Worm (Caenorhabditis elegans) whole organism, L4 larva: ENCODE measurements around the gene Y62E10A.3.

ENCODE experiments used
- D1046.2 ChIP-seq: fragments of 200-800 bp; sonication (Bioruptor generic); IDR thresholded peaks from 2 replicates; pipeline ENCODE4 v1.3.6; 2022; ENCODE audit warnings: missing genetic modification characterization, missing compliant biosample characterization
- F44E2.7 ChIP-seq: fragments of 200-800 bp; sonication (Bioruptor generic); IDR thresholded peaks from 2 replicates; pipeline ENCODE4 v2.1.2; 2022; ENCODE audit warnings: missing genetic modification characterization, missing compliant biosample characterization
- Y105C5A.15 ChIP-seq: fragments of 200-800 bp; sonication (Bioruptor generic); IDR thresholded peaks from 2 replicates; pipeline ENCODE4 v1.3.6; 2022; ENCODE audit warnings: missing genetic modification characterization, missing compliant biosample characterization
- ZK546.5 ChIP-seq, 2 experiments: sonication (generic microtip); optimal IDR thresholded peaks; 2 replicates each; lab custom pipeline; 2017; ENCODE audit warnings: missing biosample characterization in 2 of 2, missing genetic modification characterization in 2 of 2
- aha-1 ChIP-seq: fragments of 150-350 bp; peaks from one replicate; lab custom pipeline; 2014; ENCODE audit warnings: missing biosample characterization, missing genetic modification characterization
- attf-4 ChIP-seq: sonication (generic microtip); optimal IDR thresholded peaks from 3 replicates; lab custom pipeline; 2017; ENCODE audit warnings: missing biosample characterization, missing genetic modification characterization
- ceh-20 ChIP-seq: fragments of 200-800 bp; sonication (Bioruptor generic); IDR thresholded peaks from 2 replicates; pipeline ENCODE4 v1.3.6; 2022; ENCODE audit warnings: missing genetic modification reagents, missing genetic modification characterization, missing compliant biosample characterization
- ceh-44 ChIP-seq: fragments of 200-800 bp; sonication (Bioruptor generic); IDR thresholded peaks from 2 replicates; pipeline ENCODE4 v1.3.6; 2022; ENCODE audit warnings: missing genetic modification reagents, missing genetic modification characterization, missing compliant biosample characterization
- ceh-62 ChIP-seq: sonication (generic microtip); optimal IDR thresholded peaks from 2 replicates; lab custom pipeline; 2017; ENCODE audit warnings: missing biosample characterization, missing genetic modification characterization
- ceh-82 ChIP-seq: sonication (generic microtip); optimal IDR thresholded peaks from 2 replicates; lab custom pipeline; 2017; ENCODE audit warnings: missing biosample characterization, missing genetic modification characterization
- ctbp-1 ChIP-seq: fragments of 200-800 bp; sonication (Bioruptor generic); IDR thresholded peaks from 2 replicates; pipeline ENCODE4 v1.3.6; 2022; ENCODE audit warnings: missing genetic modification reagents, missing genetic modification characterization, missing compliant biosample characterization
- daf-12 ChIP-seq: fragments of 150-350 bp; optimal IDR thresholded peaks from 2 replicates; lab custom pipeline; 2014; ENCODE audit warnings: missing biosample characterization, missing genetic modification reagents, missing genetic modification characterization
- daf-19 ChIP-seq: fragments of 200-800 bp; sonication (Bioruptor generic); conservative IDR thresholded peaks from 2 replicates; pipeline ENCODE4 v1.3.6; 2022; ENCODE audit warnings: missing genetic modification characterization, missing compliant biosample characterization
- dmd-8 ChIP-seq: fragments of 200-800 bp; sonication (Bioruptor generic); IDR thresholded peaks from 2 replicates; pipeline ENCODE4 v1.3.6; 2022; ENCODE audit warnings: missing genetic modification characterization, missing compliant biosample characterization
- duxl-1 ChIP-seq: sonication (generic microtip); optimal IDR thresholded peaks from 2 replicates; lab custom pipeline; 2016; ENCODE audit warnings: mild to moderate bottlenecking, missing genetic modification characterization, moderate library complexity, missing compliant biosample characterization; ENCODE audit not compliant: poor library complexity
- egl-43 ChIP-seq: fragments of 200-800 bp; sonication (Bioruptor generic); IDR thresholded peaks from 2 replicates; pipeline ENCODE4 v1.3.6; 2022; ENCODE audit warnings: missing genetic modification reagents, missing genetic modification characterization, missing compliant biosample characterization
- gei-8 ChIP-seq: fragments of 200-800 bp; sonication (Bioruptor generic); optimal IDR thresholded peaks from 2 replicates; lab custom pipeline; 2018; ENCODE audit warnings: mild to moderate bottlenecking, missing genetic modification characterization, missing compliant biosample characterization
- hif-1 ChIP-seq, 2 experiments: sonication (generic microtip); optimal IDR thresholded peaks; 2 replicates each; lab custom pipeline; 2016 to 2017; ENCODE audit warnings: missing compliant biosample characterization in 2 of 2, missing genetic modification characterization in 2 of 2, missing genetic modification reagents in 2 of 2, missing genotype in 2 of 2, mild to moderate bottlenecking in 1 of 2
- hlh-11 ChIP-seq: fragments of 200-800 bp; sonication (Bioruptor generic); optimal IDR thresholded peaks from 2 replicates; lab custom pipeline; 2018; ENCODE audit warnings: mild to moderate bottlenecking, missing genetic modification characterization, missing compliant biosample characterization
- lin-1 ChIP-seq: fragments of 200-800 bp; sonication (Bioruptor generic); IDR thresholded peaks from 2 replicates; pipeline ENCODE4 v1.3.6; 2022; ENCODE audit warnings: missing genetic modification reagents, missing genetic modification characterization, missing compliant biosample characterization
- lin-13 ChIP-seq: fragments of 150-350 bp; optimal IDR thresholded peaks from 2 replicates; lab custom pipeline; 2014; ENCODE audit warnings: missing biosample characterization, missing genetic modification reagents, missing genetic modification characterization
- lin-15B ChIP-seq: fragments of 150-350 bp; sonication (generic microtip); optimal IDR thresholded peaks from 3 replicates; lab custom pipeline; 2014; ENCODE audit warnings: missing biosample characterization, missing genetic modification characterization
- lin-38 ChIP-seq: fragments of 200-800 bp; sonication (Bioruptor generic); IDR thresholded peaks from 2 replicates; pipeline ENCODE4 v1.3.6; 2022; ENCODE audit warnings: missing genetic modification reagents, missing genetic modification characterization, missing compliant biosample characterization
- lsy-2 ChIP-seq, 2 experiments: fragments of 150-350 bp in 1 of 2; sonication (generic microtip) in 1 of 2; optimal IDR thresholded peaks; 2 replicates each; lab custom pipeline; 2014 to 2017; ENCODE audit warnings: missing biosample characterization in 2 of 2, missing genetic modification characterization in 2 of 2
- mdt-29 ChIP-seq: fragments of 200-800 bp; sonication (Bioruptor generic); IDR thresholded peaks from 2 replicates; pipeline ENCODE4 v1.3.6; 2022; ENCODE audit warnings: missing genetic modification reagents, missing genetic modification characterization, missing compliant biosample characterization
- mep-1 ChIP-seq: fragments of 150-350 bp; sonication (generic microtip); optimal IDR thresholded peaks from 3 replicates; lab custom pipeline; 2014; ENCODE audit warnings: missing biosample characterization, missing genetic modification characterization
- mes-2 ChIP-seq: sonication (generic microtip); optimal IDR thresholded peaks from 2 replicates; lab custom pipeline; 2016; ENCODE audit warnings: missing genotype, mild to moderate bottlenecking, missing genetic modification characterization, missing compliant biosample characterization; ENCODE audit not compliant: poor library complexity, severe bottlenecking
- mxl-2 ChIP-seq: fragments of 200-800 bp; sonication (Bioruptor generic); conservative IDR thresholded peaks from 2 replicates; pipeline ENCODE4 v1.3.6; 2022; ENCODE audit warnings: missing genetic modification reagents, missing genetic modification characterization, missing compliant biosample characterization
- nhr-10 ChIP-seq: fragments of 150-350 bp; optimal IDR thresholded peaks from 2 replicates; lab custom pipeline; 2014; ENCODE audit warnings: missing biosample characterization, missing genetic modification characterization
- nhr-111 ChIP-seq: fragments of 200-800 bp; sonication (Bioruptor generic); optimal IDR thresholded peaks from 2 replicates; lab custom pipeline; 2018; ENCODE audit warnings: mild to moderate bottlenecking, missing genetic modification characterization, missing compliant biosample characterization
- nhr-237 ChIP-seq: sonication (generic microtip); optimal IDR thresholded peaks from 2 replicates; lab custom pipeline; 2017; ENCODE audit warnings: missing biosample characterization, missing genetic modification characterization
- nhr-28 ChIP-seq: fragments of 150-350 bp; optimal IDR thresholded peaks from 2 replicates; lab custom pipeline; 2014; ENCODE audit warnings: missing biosample characterization, missing genetic modification characterization
- nhr-41 ChIP-seq: fragments of 200-800 bp; sonication (Bioruptor generic); IDR thresholded peaks from 2 replicates; pipeline ENCODE4 v1.3.6; 2022; ENCODE audit warnings: missing genetic modification reagents, missing genetic modification characterization, missing compliant biosample characterization
- nhr-42 ChIP-seq: fragments of 200-800 bp; sonication (Bioruptor generic); IDR thresholded peaks from 2 replicates; pipeline ENCODE4 v1.3.6; 2022; ENCODE audit warnings: missing genetic modification characterization, missing compliant biosample characterization
- nhr-6 ChIP-seq: fragments of 150-350 bp; optimal IDR thresholded peaks from 2 replicates; lab custom pipeline; 2014; ENCODE audit warnings: missing biosample characterization, missing genetic modification characterization
- pqm-1 ChIP-seq: sonication (generic microtip); optimal IDR thresholded peaks from 2 replicates; lab custom pipeline; 2017; ENCODE audit warnings: missing biosample characterization, missing genetic modification characterization
- saeg-2 ChIP-seq: fragments of 200-800 bp; sonication (Bioruptor generic); IDR thresholded peaks from 2 replicates; pipeline ENCODE4 v1.3.6; 2022; ENCODE audit warnings: missing genetic modification reagents, missing genetic modification characterization, missing compliant biosample characterization
- sdz-12 ChIP-seq: fragments of 200-800 bp; sonication (Bioruptor generic); optimal IDR thresholded peaks from 2 replicates; lab custom pipeline; 2018; ENCODE audit warnings: mild to moderate bottlenecking, missing genetic modification characterization, missing compliant biosample characterization
- skn-1 ChIP-seq: fragments of 150-350 bp; optimal IDR thresholded peaks from 2 replicates; lab custom pipeline; 2014; ENCODE audit warnings: missing biosample characterization, missing genetic modification characterization
- snpc-1.2 ChIP-seq: fragments of 200-800 bp; sonication (Bioruptor generic); IDR thresholded peaks from 2 replicates; pipeline ENCODE4 v1.3.6; 2022; ENCODE audit warnings: missing genetic modification reagents, missing genetic modification characterization, missing compliant biosample characterization
- spr-3 ChIP-seq: fragments of 200-800 bp; sonication (Bioruptor generic); optimal IDR thresholded peaks from 2 replicates; lab custom pipeline; 2018; ENCODE audit warnings: mild to moderate bottlenecking, missing genetic modification characterization, missing compliant biosample characterization
- tra-1 ChIP-seq: fragments of 200-800 bp; sonication (Bioruptor generic); IDR thresholded peaks from 2 replicates; pipeline ENCODE4 v1.3.6; 2022; ENCODE audit warnings: missing genetic modification reagents, missing genetic modification characterization, missing compliant biosample characterization
- unc-39 ChIP-seq: sonication (generic microtip); optimal IDR thresholded peaks from 2 replicates; lab custom pipeline; 2017; ENCODE audit warnings: missing biosample characterization, missing genetic modification characterization
- unc-62 ChIP-seq, 3 experiments: fragments of 150-350 bp in 1 of 3; sonication (generic microtip); optimal IDR thresholded peaks in 2 of 3; peaks in 1 of 3; 1 replicate in 1 of 3; 2 replicates in 2 of 3; lab custom pipeline; 2014 to 2017; ENCODE audit warnings: missing biosample characterization in 3 of 3, missing genetic modification characterization in 3 of 3, missing genetic modification reagents in 3 of 3, missing genotype in 1 of 3
- zfp-3 ChIP-seq: fragments of 200-800 bp; sonication (Bioruptor generic); conservative IDR thresholded peaks from 2 replicates; pipeline ENCODE4 v1.3.6; 2022; ENCODE audit warnings: missing genetic modification reagents, missing genetic modification characterization, missing compliant biosample characterization
- ztf-11 ChIP-seq: fragments of 150-350 bp; optimal IDR thresholded peaks from 2 replicates; lab custom pipeline; 2014; ENCODE audit warnings: missing biosample characterization, missing genetic modification characterization

Y62E10A.3 gene

ce11 chrIV:13390770-13391169 lies 30.7 kb upstream of the Y62E10A.3 start:
- TF ChIP-seq ctbp-1 (GFP tag; lab: Robert Waterston, UW): 0 out of 2 replicates have a peak, but pooled peaks have one; percentile 12
- TF ChIP-seq F44E2.7 (GFP tag; lab: Robert Waterston, UW): no peak
- TF ChIP-seq ztf-11 (tag; lab: Kevin White, UChicago): no peak
- TF ChIP-seq pqm-1 (tag; lab: Kevin White, UChicago): no peak
- TF ChIP-seq gei-8: peak; percentile 35
- no peak for TF ChIP-seq attf-4 (tag; lab: Kevin White, UChicago)
- TF ChIP-seq sdz-12 (GFP tag; lab: Kevin White, UChicago): no peak
- TF ChIP-seq unc-62 (GFP tag; optimal IDR thresholded peaks at IDR 0.05 in 1 of 2; lab: Kevin White, UChicago): peak in 1 of 2 experiments; percentile 91
- no peak for TF ChIP-seq unc-62 (tag; optimal IDR thresholded peaks at IDR 0.05; lab: Kevin White, UChicago)
- TF ChIP-seq lin-15B: no peak
- peak; percentile 84 for TF ChIP-seq aha-1 (tag; lab: Kevin White, UChicago)
- TF ChIP-seq mxl-2 (GFP tag; lab: Robert Waterston, UW): no peak

DNA sequence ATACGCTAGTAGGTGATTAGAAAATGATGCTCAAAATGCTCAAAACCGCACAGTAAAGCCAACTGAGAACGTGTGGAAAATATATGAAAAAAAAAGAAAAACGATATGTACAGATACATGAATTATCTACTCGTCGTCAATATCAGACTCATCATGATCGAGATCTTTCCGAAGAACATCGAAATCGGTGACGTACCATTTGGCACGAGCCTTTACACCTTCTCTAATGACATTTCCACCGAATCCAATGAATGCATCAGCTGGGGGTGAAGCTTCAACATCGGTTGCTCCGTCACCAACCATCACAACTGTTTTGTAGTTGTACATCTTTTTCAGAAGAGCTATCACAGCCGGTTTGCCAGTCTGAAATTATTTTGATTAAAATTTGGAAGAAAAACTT lies 29.2 kb upstream of the Y62E10A.3 start:
- TF ChIP-seq F44E2.7 (GFP tag; lab: Robert Waterston, UW) (no peak), egl-43 (peak; percentile 67), nhr-42 (peak; percentile 33; the same call in 1 of the 2 replicates), gei-8 (no peak), saeg-2 (GFP tag; lab: Robert Waterston, UW) (no peak), lin-1 (GFP tag; lab: Robert Waterston, UW) (peak; percentile 38; the same call in 1 of the 2 replicates), Y105C5A.15 (0 out of 2 replicates have a peak, but pooled peaks have one; percentile 34), snpc-1.2 (GFP tag; lab: Robert Waterston, UW) (0 out of 2 replicates have a peak, but pooled peaks have one; percentile 11), skn-1 (tag; lab: Kevin White, UChicago) (no peak), ceh-44 (no peak), dmd-8 (GFP tag; lab: Robert Waterston, UW) (0 out of 2 replicates have a peak, but pooled peaks have one; percentile 49), ceh-82 (tag; lab: Kevin White, UChicago) (no peak), nhr-111 (GFP tag; lab: Kevin White, UChicago) (peak; percentile 43), tra-1 (GFP tag; lab: Robert Waterston, UW) (0 out of 2 replicates have a peak, but pooled peaks have one; percentile 26), lin-13 (GFP tag; lab: Kevin White, UChicago) (no peak), duxl-1 (tag; lab: Kevin White, UChicago) (peak; percentile 34), D1046.2 (no peak), attf-4 (tag; lab: Kevin White, UChicago) (no peak)

DNA sequence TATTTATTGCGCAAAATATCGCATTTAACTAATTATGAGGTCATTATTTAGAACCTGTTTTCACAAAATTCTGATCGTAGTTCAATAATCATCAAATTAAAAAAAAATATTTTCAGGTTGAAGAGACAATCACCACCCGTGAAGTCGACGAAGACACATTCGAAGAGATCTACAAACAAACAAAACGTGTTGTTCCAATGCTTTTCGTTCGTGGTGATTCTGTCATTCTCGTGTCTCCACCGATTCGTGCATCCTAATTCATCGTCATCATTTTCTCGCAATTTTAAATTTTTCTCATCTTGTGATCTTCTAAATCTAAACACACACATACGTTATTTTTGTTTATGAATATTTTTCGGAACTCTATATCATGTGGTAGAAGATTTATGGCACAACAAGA lies 28.7 kb upstream of the Y62E10A.3 start:
- TF ChIP-seq aha-1 (tag; lab: Kevin White, UChicago) (peak; percentile 95), daf-12 (tag; lab: Kevin White, UChicago) (no peak), nhr-237 (tag; lab: Kevin White, UChicago) (no peak), mep-1 (tag; lab: Kevin White, UChicago) (peak; percentile 83), ZK546.5 (tag; optimal IDR thresholded peaks at IDR 0.05; lab: Kevin White, UChicago) (no peak), ceh-62 (tag; lab: Kevin White, UChicago) (no peak), dmd-8 (GFP tag; lab: Robert Waterston, UW) (0 out of 2 replicates have a peak, but pooled peaks have one; percentile 35), Y105C5A.15 (no peak), nhr-41 (GFP tag; lab: Robert Waterston, UW) (no peak), nhr-6 (tag; lab: Kevin White, UChicago) (no peak), duxl-1 (tag; lab: Kevin White, UChicago) (peak; percentile 5), lsy-2 (tag; optimal IDR thresholded peaks at IDR 0.05; lab: Kevin White, UChicago) (peak; percentile 0 to 80), zfp-3 (GFP tag; lab: Robert Waterston, UW) (peak; percentile 80), unc-62 (GFP tag; optimal IDR thresholded peaks at IDR 0.05 in 1 of 2; lab: Kevin White, UChicago) (peak in 1 of 2 experiments; percentile 81), unc-62 (tag; optimal IDR thresholded peaks at IDR 0.05; lab: Kevin White, UChicago) (no peak), spr-3 (GFP tag; lab: Kevin White, UChicago) (peak; percentile 18), mes-2 (tag; lab: Kevin White, UChicago) (peak; percentile 55), unc-39 (no peak), ceh-20 (GFP tag; lab: Robert Waterston, UW) (peak; percentile 48; the same call in 1 of the 2 replicates), lin-38 (GFP tag; lab: Robert Waterston, UW) (peak; percentile 70), mdt-29 (GFP tag; lab: Robert Waterston, UW) (no peak), daf-19 (peak; percentile 81), hlh-11 (peak; percentile 39), lin-15B (no peak), gei-8 (no peak), nhr-28 (tag; lab: Kevin White, UChicago) (peak; percentile 32), ctbp-1 (GFP tag; lab: Robert Waterston, UW) (peak; percentile 50; the same call in 1 of the 2 replicates), D1046.2 (no peak), hif-1 (tag; optimal IDR thresholded peaks at IDR 0.05; lab: Kevin White, UChicago) (peak in 1 of 2 experiments; percentile 45), nhr-10 (tag; lab: Kevin White, UChicago) (peak; percentile 90)
